Worm (Caenorhabditis elegans): ENCODE data around the gene R03H10.6.

DNA sequence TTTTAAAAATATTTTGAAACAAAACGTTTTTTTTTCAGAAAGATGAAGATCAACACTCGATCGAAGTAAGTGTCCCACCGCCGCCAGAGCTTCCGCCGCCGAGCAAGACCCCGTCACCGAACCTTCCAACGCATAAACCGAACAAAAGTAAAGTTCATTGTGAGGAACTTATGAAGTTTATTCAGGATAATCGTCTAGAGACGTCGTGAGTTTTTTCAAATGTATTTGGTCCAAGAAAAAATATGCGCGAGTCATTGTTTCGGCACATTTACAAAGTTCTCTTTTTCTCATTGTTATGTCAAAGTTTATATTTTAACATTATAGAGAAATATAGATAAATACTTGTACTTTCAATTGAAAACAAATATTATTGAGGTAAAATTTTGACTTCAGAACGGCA, 48.1 kb downstream of the R03H10.6 start:
- no peak for TF ChIP-seq cog-1 (tag; optimal IDR thresholded peaks at IDR 0.05)
- no peak for TF ChIP-seq flt-1 (GFP tag; IDR thresholded peaks at IDR 0.05)

All from whole organism, midembryonic.